Fruit fly (Drosophila melanogaster) whole organism, embryonic: ENCODE results near the gene Asator.

Source experiments
- Abd-B ChIP-seq: fragments of 200-800 bp; sonication (Bioruptor generic); optimal IDR thresholded peaks from 2 replicates; lab custom pipeline; 2018; ENCODE audit warnings: missing biosample characterization, mild to moderate bottlenecking, missing genetic modification characterization, moderate library complexity
- Atf6 ChIP-seq: fragments of 200-800 bp; sonication (Bioruptor generic); IDR thresholded peaks from 2 replicates; pipeline ENCODE4 v1.3.6; 2022; ENCODE audit warnings: missing biosample characterization, missing genetic modification characterization
- CG10321 ChIP-seq: fragments of 200-800 bp; sonication (Bioruptor generic); IDR thresholded peaks from 2 replicates; pipeline ENCODE4 v1.3.6; 2022; ENCODE audit warnings: missing biosample characterization, missing genetic modification characterization
- CG1529 ChIP-seq: fragments of 200-800 bp; sonication (Bioruptor generic); optimal IDR thresholded peaks from 3 replicates; lab custom pipeline; 2018; ENCODE audit warnings: missing biosample characterization, missing genetic modification characterization
- CG15479 ChIP-seq: fragments of 200-800 bp; sonication (Bioruptor generic); optimal IDR thresholded peaks from 3 replicates; lab custom pipeline; 2019; ENCODE audit warnings: missing biosample characterization, mild to moderate bottlenecking, missing genetic modification characterization, moderate library complexity
- CG18011 ChIP-seq: fragments of 200-800 bp; sonication (Bioruptor generic); optimal IDR thresholded peaks from 2 replicates; lab custom pipeline; 2017; ENCODE audit warnings: missing biosample characterization, missing genetic modification characterization, mild to moderate bottlenecking, moderate library complexity, missing genotype
- CG18476 ChIP-seq: fragments of 200-800 bp; sonication (Bioruptor generic); optimal IDR thresholded peaks from 2 replicates; lab custom pipeline; 2016; ENCODE audit warnings: missing biosample characterization, mild to moderate bottlenecking, missing genetic modification characterization
- CG2199 ChIP-seq: fragments of 200-800 bp; sonication (Bioruptor generic); IDR thresholded peaks from 3 replicates; pipeline ENCODE4 v1.3.6; 2022; ENCODE audit warnings: missing biosample characterization, missing genetic modification characterization
- CG2712 ChIP-seq: fragments of 200-800 bp; optimal IDR thresholded peaks from 3 replicates; lab custom pipeline; 2019; ENCODE audit warnings: missing biosample characterization, mild to moderate bottlenecking, missing genetic modification characterization, moderate library complexity
- CG31388 ChIP-seq: fragments of 200-800 bp; sonication (Bioruptor generic); optimal IDR thresholded peaks from 2 replicates; lab custom pipeline; 2016; ENCODE audit warnings: missing biosample characterization, missing genetic modification characterization
- CG32767 ChIP-seq: fragments of 200-800 bp; sonication (Bioruptor generic); IDR thresholded peaks from 2 replicates; pipeline ENCODE4 v1.3.6; 2022; ENCODE audit warnings: missing biosample characterization, missing genetic modification characterization
- CG33213 ChIP-seq: fragments of 200-800 bp; sonication (Bioruptor generic); optimal IDR thresholded peaks from 3 replicates; lab custom pipeline; 2016; ENCODE audit warnings: missing biosample characterization, missing genetic modification characterization
- CG42726 ChIP-seq: fragments of 200-800 bp; sonication (Bioruptor generic); IDR thresholded peaks from 2 replicates; pipeline ENCODE4 v1.3.6; 2022; ENCODE audit warnings: missing biosample characterization, missing genetic modification characterization; ENCODE audit not compliant: partially characterized antibody
- CG4282 ChIP-seq: fragments of 200-800 bp; sonication (Bioruptor generic); optimal IDR thresholded peaks from 2 replicates; lab custom pipeline; 2016; ENCODE audit warnings: missing biosample characterization, missing genetic modification characterization
- CG4707 ChIP-seq: fragments of 200-800 bp; sonication (Bioruptor generic); optimal IDR thresholded peaks from 2 replicates; lab custom pipeline; 2018; ENCODE audit warnings: missing biosample characterization, mild to moderate bottlenecking, missing genetic modification characterization, moderate library complexity
- CG7963 ChIP-seq: fragments of 200-800 bp; sonication (Bioruptor generic); IDR thresholded peaks from 3 replicates; pipeline ENCODE4 v1.3.6; 2022; ENCODE audit warnings: missing biosample characterization, missing genetic modification characterization; ENCODE audit not compliant: partially characterized antibody
- CG8924 ChIP-seq: fragments of 200-800 bp; optimal IDR thresholded peaks from 3 replicates; lab custom pipeline; 2019; ENCODE audit warnings: missing biosample characterization, mild to moderate bottlenecking, missing genetic modification characterization, moderate library complexity
- D19A ChIP-seq: fragments of 200-800 bp; optimal IDR thresholded peaks from 3 replicates; lab custom pipeline; 2019; ENCODE audit warnings: missing biosample characterization, mild to moderate bottlenecking, missing genetic modification characterization, moderate library complexity
- Dref ChIP-seq: fragments of 200-800 bp; sonication (Bioruptor generic); IDR thresholded peaks from 2 replicates; pipeline ENCODE4 v1.3.6; 2022; ENCODE audit warnings: missing biosample characterization, missing genetic modification characterization
- HHEX ChIP-seq: fragments of 200-800 bp; sonication (Bioruptor generic); optimal IDR thresholded peaks from 3 replicates; lab custom pipeline; 2017; ENCODE audit warnings: missing biosample characterization, mild to moderate bottlenecking, missing genetic modification characterization, missing genetic modification reagents
- HLH3B ChIP-seq: fragments of 200-800 bp; sonication (Bioruptor generic); IDR thresholded peaks from 2 replicates; pipeline ENCODE4 v1.3.6; 2022; ENCODE audit warnings: missing biosample characterization, missing genetic modification characterization
- Hand ChIP-seq: fragments of 200-800 bp; sonication (Bioruptor generic); optimal IDR thresholded peaks from 2 replicates; lab custom pipeline; 2017; ENCODE audit warnings: mild to moderate bottlenecking, missing biosample characterization, missing genetic modification reagents, missing genetic modification characterization
- Meics ChIP-seq: fragments of 200-800 bp; sonication (Bioruptor generic); optimal IDR thresholded peaks from 2 replicates; lab custom pipeline; 2017; ENCODE audit warnings: missing biosample characterization, mild to moderate bottlenecking, missing genetic modification characterization
- Nf-YA ChIP-seq: fragments of 200-800 bp; sonication (Bioruptor generic); IDR thresholded peaks from 2 replicates; pipeline ENCODE4 v1.3.6; 2022; ENCODE audit warnings: missing biosample characterization, missing genetic modification characterization
- Nf-YB ChIP-seq: fragments of 200-800 bp; sonication (Bioruptor generic); optimal IDR thresholded peaks from 3 replicates; lab custom pipeline; 2019; ENCODE audit warnings: missing biosample characterization, mild to moderate bottlenecking, missing genetic modification characterization, moderate library complexity
- Nf-YC ChIP-seq: fragments of 200-800 bp; optimal IDR thresholded peaks from 3 replicates; lab custom pipeline; 2019; ENCODE audit warnings: missing biosample characterization, mild to moderate bottlenecking, missing genetic modification characterization, moderate library complexity
- abd-A ChIP-seq: fragments of 200-800 bp; sonication (Bioruptor generic); optimal IDR thresholded peaks from 3 replicates; lab custom pipeline; 2019; ENCODE audit warnings: missing biosample characterization, mild to moderate bottlenecking, missing genetic modification characterization, moderate library complexity
- al ChIP-seq: fragments of 200-800 bp; sonication (Bioruptor generic); IDR thresholded peaks from 2 replicates; pipeline ENCODE4 v1.3.6; 2022; ENCODE audit warnings: missing biosample characterization, missing genetic modification characterization
- amos ChIP-seq: fragments of 200-800 bp; sonication (Bioruptor generic); IDR thresholded peaks from 2 replicates; pipeline ENCODE4 v1.3.6; 2022; ENCODE audit warnings: missing biosample characterization, missing genetic modification characterization; ENCODE audit not compliant: partially characterized antibody
- bbx ChIP-seq: fragments of 200-800 bp; sonication (Bioruptor generic); IDR thresholded peaks from 2 replicates; pipeline ENCODE4 v1.3.6; 2022; ENCODE audit warnings: missing biosample characterization, missing genetic modification characterization; ENCODE audit not compliant: partially characterized antibody
- dati ChIP-seq: fragments of 200-800 bp; sonication (Bioruptor generic); IDR thresholded peaks from 2 replicates; pipeline ENCODE4 v1.3.6; 2022; ENCODE audit warnings: missing biosample characterization, missing genetic modification characterization
- emc ChIP-seq: fragments of 200-800 bp; sonication (Bioruptor generic); optimal IDR thresholded peaks from 2 replicates; lab custom pipeline; 2016; ENCODE audit warnings: missing biosample characterization, missing genetic modification characterization
- gcm ChIP-seq: fragments of 200-800 bp; sonication (Bioruptor generic); optimal IDR thresholded peaks from 2 replicates; lab custom pipeline; 2019; ENCODE audit warnings: missing biosample characterization, mild to moderate bottlenecking, missing genetic modification characterization, moderate library complexity
- hb ChIP-seq: fragments of 200-800 bp; sonication (Bioruptor generic); IDR thresholded peaks from 3 replicates; pipeline ENCODE4 v1.3.6; 2022; ENCODE audit warnings: missing biosample characterization, missing genetic modification characterization; ENCODE audit not compliant: partially characterized antibody
- mirr ChIP-seq: fragments of 200-800 bp; sonication (Bioruptor generic); optimal IDR thresholded peaks from 3 replicates; lab custom pipeline; 2018; ENCODE audit warnings: missing biosample characterization, mild to moderate bottlenecking, missing genetic modification characterization
- org-1 ChIP-seq: fragments of 200-800 bp; sonication (Bioruptor generic); optimal IDR thresholded peaks from 2 replicates; lab custom pipeline; 2017; ENCODE audit warnings: missing biosample characterization, missing genetic modification characterization
- phol ChIP-seq: fragments of 200-800 bp; sonication (Bioruptor generic); optimal IDR thresholded peaks from 3 replicates; lab custom pipeline; 2018; ENCODE audit warnings: missing biosample characterization, mild to moderate bottlenecking, missing genetic modification characterization, moderate library complexity
- pros ChIP-seq: fragments of 200-800 bp; sonication (Bioruptor generic); optimal IDR thresholded peaks from 3 replicates; lab custom pipeline; 2019; ENCODE audit warnings: missing biosample characterization, mild to moderate bottlenecking, missing genetic modification characterization, moderate library complexity
- run ChIP-seq: fragments of 200-800 bp; sonication (Bioruptor generic); optimal IDR thresholded peaks from 3 replicates; lab custom pipeline; 2018; ENCODE audit warnings: missing biosample characterization, mild to moderate bottlenecking, missing genetic modification characterization
- sens-2 ChIP-seq: fragments of 200-800 bp; sonication (Bioruptor generic); IDR thresholded peaks from 2 replicates; pipeline ENCODE4 v1.3.6; 2022; ENCODE audit warnings: missing biosample characterization, missing genetic modification characterization
- seq ChIP-seq: fragments of 200-800 bp; sonication (Bioruptor generic); IDR thresholded peaks from 2 replicates; pipeline ENCODE4 v1.3.6; 2022; ENCODE audit warnings: missing biosample characterization, missing genetic modification characterization
- stc ChIP-seq: fragments of 200-800 bp; sonication (Bioruptor generic); IDR thresholded peaks from 2 replicates; pipeline ENCODE4 v1.3.6; 2022; ENCODE audit warnings: missing biosample characterization, missing genetic modification characterization
- twi ChIP-seq: fragments of 200-800 bp; optimal IDR thresholded peaks from 2 replicates; lab custom pipeline; 2019; ENCODE audit warnings: missing biosample characterization, mild to moderate bottlenecking, missing genetic modification characterization, moderate library complexity
- wdn ChIP-seq: fragments of 200-800 bp; sonication (Bioruptor generic); IDR thresholded peaks from 2 replicates; pipeline ENCODE4 v1.3.6; 2022; ENCODE audit warnings: missing biosample characterization, missing genetic modification characterization
- zen ChIP-seq: fragments of 200-800 bp; sonication (Bioruptor generic); optimal IDR thresholded peaks from 3 replicates; lab custom pipeline; 2018; ENCODE audit warnings: missing biosample characterization, mild to moderate bottlenecking, missing genetic modification characterization, moderate library complexity
- zf30C ChIP-seq: fragments of 200-800 bp; sonication (Bioruptor generic); optimal IDR thresholded peaks from 3 replicates; lab custom pipeline; 2018; ENCODE audit warnings: missing biosample characterization, mild to moderate bottlenecking, missing genetic modification characterization

The Asator gene

DNA sequence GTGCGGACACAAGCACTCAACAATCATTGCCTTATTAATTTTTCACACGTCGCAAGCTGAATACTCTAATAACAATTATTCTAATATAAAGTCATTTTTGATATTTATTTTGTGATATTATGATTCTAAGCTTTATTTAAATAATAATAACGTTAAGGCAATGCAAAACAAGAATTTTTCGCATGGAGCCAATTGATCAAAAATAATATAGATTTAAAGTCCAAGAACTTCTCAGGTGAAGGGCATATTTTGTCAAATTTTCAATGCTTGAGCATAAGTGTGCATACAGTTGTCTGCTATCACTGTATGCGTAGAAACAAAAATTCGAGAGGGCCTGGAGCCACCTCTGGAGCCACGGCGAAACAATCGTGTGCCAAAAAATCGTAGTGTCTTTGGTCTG is 54.4 kb downstream of the Asator start (continued):
- peak; percentile 7 for TF ChIP-seq org-1 (GFP tag; lab: Kevin White, UChicago)
- peak; percentile 97 for TF ChIP-seq D19A (tag; lab: Kevin White, UChicago)
- no peak for TF ChIP-seq CG10321 (GFP tag; lab: Robert Waterston, UW)
- no peak for TF ChIP-seq dati (GFP tag; lab: Robert Waterston, UW)
- TF ChIP-seq stc (GFP tag; lab: Robert Waterston, UW), result peak; percentile 63
- no peak for TF ChIP-seq CG42726 (GFP tag; lab: Robert Waterston, UW)

DNA sequence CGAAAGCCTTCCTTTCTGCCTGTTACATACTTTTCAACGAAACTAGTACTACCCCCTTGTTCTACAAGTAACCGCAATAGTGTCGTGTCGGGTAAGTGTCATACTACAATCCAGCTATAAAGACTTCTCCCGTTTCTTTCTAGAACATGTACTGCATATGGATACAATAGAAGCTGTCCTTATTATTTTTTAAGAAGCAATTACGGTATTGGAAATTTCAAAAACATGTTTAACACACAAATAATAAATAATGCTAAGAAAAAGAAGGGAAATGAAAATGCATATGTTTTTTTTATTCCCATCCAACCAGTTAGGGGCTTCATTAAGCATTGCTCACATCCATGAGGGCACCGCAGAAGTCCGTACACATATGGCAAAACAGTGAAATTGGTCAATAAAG is 59.3 kb downstream of the Asator start:
- TF ChIP-seq CG18476 (GFP tag; lab: Kevin White, UChicago) (no peak), CG2199 (GFP tag; lab: Robert Waterston, UW) (peak; percentile 76; the same call in 1 of the 3 replicates), twi (tag; lab: Kevin White, UChicago) (peak; percentile 61), al (no peak), zen (no peak), CG4282 (GFP tag; lab: Kevin White, UChicago) (no peak), CG33213 (GFP tag; lab: Kevin White, UChicago) (no peak), run (no peak), bbx (GFP tag; lab: Robert Waterston, UW) (no peak), Abd-B (GFP tag; lab: Kevin White, UChicago) (no peak)

DNA sequence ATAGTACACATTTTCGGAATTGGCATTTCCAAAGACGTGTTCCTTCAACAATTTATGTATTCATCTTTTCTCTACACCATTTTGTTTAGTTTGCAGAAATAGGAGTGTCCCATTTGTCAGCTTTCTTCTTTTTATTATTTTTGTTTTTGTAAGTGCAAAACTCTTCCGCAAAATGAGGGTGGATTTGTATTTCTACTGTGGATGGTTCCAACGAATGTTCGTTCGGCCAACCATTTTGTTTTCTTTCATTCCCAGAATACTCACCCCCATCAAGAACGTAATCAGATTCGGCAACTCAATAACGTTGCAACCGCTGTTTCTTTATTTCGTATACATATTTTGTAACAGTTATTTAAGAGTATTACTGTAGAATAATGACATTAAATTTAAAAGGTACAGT is 60.5 kb downstream of the Asator start:
- no peak for TF ChIP-seq zf30C (GFP tag; lab: Kevin White, UChicago)
- no peak for TF ChIP-seq hb (GFP tag; lab: Robert Waterston, UW)
- TF ChIP-seq CG7963 (GFP tag; lab: Robert Waterston, UW), result no peak
- no peak for TF ChIP-seq emc
- peak; percentile 41 for TF ChIP-seq CG15479 (GFP tag; lab: Kevin White, UChicago)
- no peak for TF ChIP-seq Hand
- TF ChIP-seq zen, result peak; percentile 29
- TF ChIP-seq pros (GFP tag; lab: Kevin White, UChicago), result peak; percentile 73
- peak; percentile 61; the same call in 1 of the 2 replicates for TF ChIP-seq seq (GFP tag; lab: Robert Waterston, UW)
- TF ChIP-seq amos (GFP tag; lab: Robert Waterston, UW), result no peak
- peak; percentile 91 for TF ChIP-seq Nf-YC (tag; lab: Kevin White, UChicago)
- peak; percentile 57; the same call in 1 of the 2 replicates for TF ChIP-seq CG32767 (GFP tag; lab: Robert Waterston, UW)
- TF ChIP-seq CG31388 (GFP tag; lab: Kevin White, UChicago), result no peak
- TF ChIP-seq CG8924 (tag; lab: Kevin White, UChicago), result peak; percentile 2
- peak; percentile 14 for TF ChIP-seq phol (tag; lab: Kevin White, UChicago)
- TF ChIP-seq Nf-YB (GFP tag; lab: Kevin White, UChicago), result peak; percentile 92

DNA sequence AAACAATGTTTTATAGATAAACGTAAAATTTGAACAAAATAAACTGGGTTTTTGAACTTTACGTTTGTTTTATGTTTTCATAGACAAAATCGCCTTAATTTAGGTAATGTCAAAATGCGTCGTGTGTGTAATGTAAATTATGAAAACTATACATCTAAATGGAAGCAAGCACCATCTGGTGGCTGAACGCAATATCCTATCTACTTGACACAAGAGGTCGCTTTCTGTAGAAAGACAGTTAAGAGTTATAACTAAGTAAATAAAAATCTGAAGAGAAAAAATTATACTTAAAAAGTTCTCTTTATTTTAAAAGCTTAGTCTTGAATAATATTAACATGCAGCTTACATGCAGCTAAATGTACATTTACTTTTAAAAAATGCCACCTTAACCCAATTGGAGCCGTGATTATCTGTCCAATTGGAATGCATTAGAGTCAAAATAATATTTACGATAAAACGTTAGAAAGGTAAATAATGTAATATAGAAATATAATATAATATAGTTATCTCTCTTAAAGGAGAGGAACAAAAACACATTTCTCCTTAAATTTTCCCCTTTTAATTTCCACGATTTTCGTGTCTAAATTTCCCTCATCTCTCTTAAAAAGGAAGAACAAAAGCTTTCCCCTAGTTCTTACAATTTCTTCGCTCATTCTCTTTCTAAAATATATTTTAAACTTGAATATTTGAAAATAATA is 64.0 kb downstream of the Asator start:
- TF ChIP-seq Meics (GFP tag; lab: Kevin White, UChicago) (peak; percentile 94), CG1529 (GFP tag; lab: Kevin White, UChicago) (peak; percentile 88), Dref (GFP tag; lab: Robert Waterston, UW) (no peak), sens-2 (no peak), CG4707 (GFP tag; lab: Kevin White, UChicago) (peak; percentile 93), gcm (GFP tag; lab: Kevin White, UChicago) (peak; percentile 86), HHEX (GFP tag; lab: Kevin White, UChicago) (peak; percentile 93), Nf-YA (GFP tag; lab: Robert Waterston, UW) (peak; percentile 67; the same call in 1 of the 2 replicates), HLH3B (GFP tag; lab: Robert Waterston, UW) (peak; percentile 94), CG2712 (tag; lab: Kevin White, UChicago) (peak; percentile 91), mirr (GFP tag; lab: Kevin White, UChicago) (no peak), wdn (GFP tag; lab: Robert Waterston, UW) (peak; percentile 72; the same call in 1 of the 2 replicates), Atf6 (peak; percentile 78), CG18011 (peak; percentile 74), abd-A (tag; lab: Kevin White, UChicago) (no peak)
